Worm (Caenorhabditis elegans) whole organism, late embryonic: ENCODE data around the gene R03H10.4.

Experiments used
- C08G9.2 ChIP-seq: sonication (generic microtip); optimal IDR thresholded peaks from 2 replicates; lab custom pipeline; 2016; ENCODE audit warnings: mild to moderate bottlenecking, missing genetic modification characterization, moderate library complexity, missing compliant biosample characterization
- C38D4.7 ChIP-seq: fragments of 200-800 bp; sonication (Bioruptor generic); optimal IDR thresholded peaks from 2 replicates; lab custom pipeline; 2018; ENCODE audit warnings: mild to moderate bottlenecking, missing genetic modification characterization, moderate library complexity, missing compliant biosample characterization
- ama-1 ChIP-seq: fragments of 150-350 bp; optimal IDR thresholded peaks from 2 replicates; lab custom pipeline; 2014
- ceh-6 ChIP-seq: fragments of 200-800 bp; sonication (Bioruptor generic); optimal IDR thresholded peaks from 2 replicates; lab custom pipeline; 2018; ENCODE audit warnings: mild to moderate bottlenecking, missing genetic modification characterization, missing compliant biosample characterization
- fkh-10 ChIP-seq: fragments of 150-350 bp; optimal IDR thresholded peaks from 2 replicates; lab custom pipeline; 2014; ENCODE audit warnings: missing biosample characterization, missing genetic modification reagents, missing genetic modification characterization
- hlh-13 ChIP-seq: fragments of 200-800 bp; sonication (Bioruptor generic); optimal IDR thresholded peaks from 2 replicates; lab custom pipeline; 2018; ENCODE audit warnings: mild to moderate bottlenecking, missing genetic modification characterization, missing compliant biosample characterization
- pag-3 ChIP-seq: sonication (generic microtip); optimal IDR thresholded peaks from 2 replicates; lab custom pipeline; 2016; ENCODE audit warnings: missing compliant biosample characterization, missing genetic modification characterization, borderline replicate concordance
- unc-86 ChIP-seq: sonication (generic microtip); optimal IDR thresholded peaks from 2 replicates; lab custom pipeline; 2016; ENCODE audit warnings: missing genetic modification characterization, missing compliant biosample characterization

DNA sequence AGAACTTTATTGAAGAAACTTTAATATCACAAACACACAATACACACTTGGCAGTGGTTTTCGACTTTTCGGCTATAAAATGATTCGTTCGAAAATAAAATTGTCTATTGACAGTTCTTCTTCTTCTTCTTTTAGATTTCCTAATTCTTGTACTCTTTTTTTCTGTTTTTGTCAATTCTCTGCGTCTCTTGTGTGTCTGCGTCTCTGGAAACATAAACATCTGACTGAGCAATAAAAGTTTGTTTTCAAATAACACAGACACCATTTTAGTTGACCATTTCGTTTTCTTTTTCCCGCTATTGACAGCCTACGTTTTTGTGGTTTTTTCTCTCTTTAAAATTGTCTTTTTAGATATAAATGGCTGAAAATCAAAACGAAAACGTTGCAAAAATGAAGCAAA lies 11.6 kb upstream of the R03H10.4 start, which contains the start of gene R03H10.1:
- TF ChIP-seq ceh-6 (no peak), pag-3 (no peak), hlh-13 (GFP tag; lab: Kevin White, UChicago) (no peak), unc-86 (tag; lab: Kevin White, UChicago) (no peak), ama-1 (no peak), C38D4.7 (GFP tag; lab: Kevin White, UChicago) (no peak), fkh-10 (GFP tag; lab: Kevin White, UChicago) (no peak), C08G9.2 (tag; lab: Kevin White, UChicago) (no peak)
